Worm (Caenorhabditis elegans): ENCODE measurements around the gene tag-322.

Gene tag-322

DNA sequence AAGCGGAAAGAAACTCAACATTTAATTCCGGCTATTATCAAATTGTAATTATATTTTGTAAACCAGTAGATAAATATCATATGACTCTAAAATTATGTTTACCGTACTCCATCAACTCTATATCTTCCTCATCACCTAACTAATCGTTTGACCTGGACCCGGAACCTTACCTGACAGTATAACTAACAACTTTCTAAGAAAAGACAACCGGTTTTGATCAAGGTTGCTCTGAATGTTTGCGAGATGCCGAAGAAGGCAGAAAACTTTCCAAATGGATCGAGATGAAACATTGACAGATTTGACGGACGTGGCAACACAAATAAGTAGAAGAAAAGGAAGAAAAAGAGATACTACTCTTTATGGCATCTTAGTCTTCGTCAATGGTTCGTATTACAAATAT lies 39.3 kb upstream of the tag-322 start (continued):
- no peak for TF ChIP-seq fkh-4 (tag; optimal IDR thresholded peaks at IDR 0.05; ENCODE audit: borderline replicate concordance)
- no peak for TF ChIP-seq hlh-4 (tag; optimal IDR thresholded peaks at IDR 0.05)
- no peak for TF ChIP-seq nhr-47 (tag; optimal IDR thresholded peaks at IDR 0.05)
- no peak for TF ChIP-seq irx-1 (tag; optimal IDR thresholded peaks at IDR 0.05)
- TF ChIP-seq ceh-63 (GFP tag; optimal IDR thresholded peaks at IDR 0.05), result no peak
- TF ChIP-seq sptf-1 (tag; optimal IDR thresholded peaks at IDR 0.05), result no peak
- TF ChIP-seq efl-3 (GFP tag; optimal IDR thresholded peaks at IDR 0.05), result no peak
- TF ChIP-seq mep-1 (tag; optimal IDR thresholded peaks at IDR 0.05), result peak; percentile 29
- peak; percentile 24 for TF ChIP-seq blmp-1 (tag; optimal IDR thresholded peaks at IDR 0.05)
- no peak for TF ChIP-seq mab-9 (GFP tag; IDR thresholded peaks at IDR 0.05)
- no peak for TF ChIP-seq mef-2 (tag; optimal IDR thresholded peaks at IDR 0.05)
- peak; percentile 74 for TF ChIP-seq lin-14 (GFP tag; optimal IDR thresholded peaks at IDR 0.05)
- no peak for TF ChIP-seq lin-15B (tag; optimal IDR thresholded peaks at IDR 0.05)
- TF ChIP-seq sox-4 (tag; optimal IDR thresholded peaks at IDR 0.05), result no peak
- no peak for TF ChIP-seq ceh-88 (GFP tag; IDR thresholded peaks at IDR 0.05)
- peak; percentile 82 for TF ChIP-seq grh-1 (GFP tag; IDR thresholded peaks at IDR 0.05)
- TF ChIP-seq F16B12.6 (tag; optimal IDR thresholded peaks at IDR 0.05), result no peak
- no peak for TF ChIP-seq snpc-4 (tag; optimal IDR thresholded peaks at IDR 0.05)
- peak in 1 of 2 experiments; percentile 31 for TF ChIP-seq lsy-2 (tag; optimal IDR thresholded peaks at IDR 0.05)
- no peak for TF ChIP-seq pag-3 (tag; optimal IDR thresholded peaks at IDR 0.05; ENCODE audit: borderline replicate concordance, insufficient read depth)
- TF ChIP-seq unc-62 (GFP tag; optimal IDR thresholded peaks at IDR 0.05), result no peak
- TF ChIP-seq nhr-77 (tag; optimal IDR thresholded peaks at IDR 0.05), result no peak
- TF ChIP-seq ztf-11 (tag; optimal IDR thresholded peaks at IDR 0.05), result no peak
- no peak for TF ChIP-seq C34B4.2 (tag; optimal IDR thresholded peaks at IDR 0.05)
- no peak for TF ChIP-seq isw-1 (GFP tag; IDR thresholded peaks at IDR 0.05)
- no peak for TF ChIP-seq pax-3 (tag; optimal IDR thresholded peaks at IDR 0.05)
- peak; percentile 94 for TF ChIP-seq nhr-85 (tag)
- no peak for TF ChIP-seq lin-39 (tag; optimal IDR thresholded peaks at IDR 0.05)
- TF ChIP-seq nhr-76 (tag; optimal IDR thresholded peaks at IDR 0.05), result no peak
- TF ChIP-seq nhr-71 (tag; optimal IDR thresholded peaks at IDR 0.05), result peak; percentile 43
- TF ChIP-seq dpl-1 (GFP tag; optimal IDR thresholded peaks at IDR 0.05), result no peak
- no peak for TF ChIP-seq fkh-8 (tag; optimal IDR thresholded peaks at IDR 0.05)
- TF ChIP-seq fkh-10 (GFP tag; optimal IDR thresholded peaks at IDR 0.05), result no peak
- TF ChIP-seq nhr-11 (tag; optimal IDR thresholded peaks at IDR 0.05), result no peak
- no peak for TF ChIP-seq nhr-28 (tag; optimal IDR thresholded peaks at IDR 0.05)
- peak; percentile 5 for TF ChIP-seq nhr-20 (tag; optimal IDR thresholded peaks at IDR 0.05)
- TF ChIP-seq jun-1 (tag; optimal IDR thresholded peaks at IDR 0.05), result no peak
- no peak for TF ChIP-seq pqm-1 (tag; optimal IDR thresholded peaks at IDR 0.05)
- no peak for TF ChIP-seq lir-3 (tag; optimal IDR thresholded peaks at IDR 0.05; ENCODE audit: poor library complexity)
- no peak for TF ChIP-seq lin-35 (GFP tag; optimal IDR thresholded peaks at IDR 0.05)
- no peak for TF ChIP-seq lin-13 (GFP tag; optimal IDR thresholded peaks at IDR 0.05)
- no peak for TF ChIP-seq aha-1 (tag; optimal IDR thresholded peaks at IDR 0.05)
- TF ChIP-seq nhr-19 (GFP tag; conservative IDR thresholded peaks at IDR 0.05), result no peak
- no peak for TF ChIP-seq nhr-12 (tag; optimal IDR thresholded peaks at IDR 0.05)
- TF ChIP-seq tbx-2 (tag; optimal IDR thresholded peaks at IDR 0.05), result peak; percentile 47
- TF ChIP-seq nhr-237 (tag; optimal IDR thresholded peaks at IDR 0.05), result no peak
